Fruit fly (Drosophila melanogaster): ENCODE measurements around the gene CG14839.
A peak's percentile ranks its signal among the peaks of the same experiment; 100 is the strongest.

CG14839 gene

dm6 chr3R:14292307-14292711 lies 30.1 kb downstream of the CG14839 start (continued):
- no peak for TF ChIP-seq CG8319 (GFP tag; optimal IDR thresholded peaks at IDR 0.05)
- peak; percentile 61 for TF ChIP-seq CG6808 (GFP tag; optimal IDR thresholded peaks at IDR 0.05)
- TF ChIP-seq dsx (GFP tag; optimal IDR thresholded peaks at IDR 0.05; ENCODE audit: poor library complexity, severe bottlenecking): peak; percentile 24
- TF ChIP-seq Eip78C (GFP tag): peak; percentile 91
- TF ChIP-seq CG31627 (GFP tag; optimal IDR thresholded peaks at IDR 0.05): peak; percentile 31
- no peak for TF ChIP-seq CG16779 (tag; optimal IDR thresholded peaks at IDR 0.05)
- TF ChIP-seq CG6792 (GFP tag; optimal IDR thresholded peaks at IDR 0.05): peak; percentile 34
- TF ChIP-seq CG15336 (GFP tag; IDR thresholded peaks at IDR 0.05): peak; percentile 41
- TF ChIP-seq fd85E (GFP tag; optimal IDR thresholded peaks at IDR 0.05): peak; percentile 13
- TF ChIP-seq Hr4 (GFP tag; optimal IDR thresholded peaks at IDR 0.05): peak; percentile 66
- peak; percentile 35 for TF ChIP-seq lz (GFP tag; optimal IDR thresholded peaks at IDR 0.05)
- TF ChIP-seq CG10631 (GFP tag; optimal IDR thresholded peaks at IDR 0.05): peak; percentile 57
- TF ChIP-seq vri (GFP tag; optimal IDR thresholded peaks at IDR 0.05): no peak
- 0 out of 3 replicates have a peak, but pooled peaks have one; percentile 35 for TF ChIP-seq eg (GFP tag; IDR thresholded peaks at IDR 0.05)
- peak; percentile 45 for TF ChIP-seq pdm3 (GFP tag; optimal IDR thresholded peaks at IDR 0.05)
- peak; percentile 67 for TF ChIP-seq esn (GFP tag; optimal IDR thresholded peaks at IDR 0.05)
- no peak for TF ChIP-seq Eip93F (GFP tag; optimal IDR thresholded peaks at IDR 0.05)

dm6 chr3R:14294397-14295018 lies 32.3 kb downstream of the CG14839 start:
- no peak for TF ChIP-seq eg (GFP tag; IDR thresholded peaks at IDR 0.05)
- peak; percentile 82 for TF ChIP-seq Eip93F (GFP tag; optimal IDR thresholded peaks at IDR 0.05)
- TF ChIP-seq CG16779 (tag; optimal IDR thresholded peaks at IDR 0.05): no peak
- TF ChIP-seq CG6792 (GFP tag; optimal IDR thresholded peaks at IDR 0.05): no peak
- TF ChIP-seq CG6854 (GFP tag; optimal IDR thresholded peaks at IDR 0.05): no peak
- no peak for TF ChIP-seq CG10631 (GFP tag; optimal IDR thresholded peaks at IDR 0.05)
- TF ChIP-seq Sox14 (GFP tag; optimal IDR thresholded peaks at IDR 0.05): peak; percentile 14
- TF ChIP-seq CG32006 (GFP tag; optimal IDR thresholded peaks at IDR 0.05): no peak
- TF ChIP-seq CG8319 (GFP tag; optimal IDR thresholded peaks at IDR 0.05): no peak
- TF ChIP-seq CG10669 (GFP tag; optimal IDR thresholded peaks at IDR 0.05): no peak
- no peak for TF ChIP-seq CG34406 (GFP tag; optimal IDR thresholded peaks at IDR 0.05)
- no peak for TF ChIP-seq CG8632 (GFP tag; optimal IDR thresholded peaks at IDR 0.05)
- peak; percentile 52 for TF ChIP-seq svp (GFP tag)
- peak; percentile 62 for TF ChIP-seq vri (GFP tag; optimal IDR thresholded peaks at IDR 0.05)
- TF ChIP-seq achi (GFP tag; optimal IDR thresholded peaks at IDR 0.05): no peak
- TF ChIP-seq CG3032 (tag; optimal IDR thresholded peaks at IDR 0.05): no peak

dm6 chr3R:14296126-14296525 lies 33.9 kb downstream of the CG14839 start:
- TF ChIP-seq CG8119 (GFP tag; IDR thresholded peaks at IDR 0.05) (no peak), topi (GFP tag; optimal IDR thresholded peaks at IDR 0.05) (no peak), CG6163 (GFP tag; IDR thresholded peaks at IDR 0.05) (no peak), svp (GFP tag) (no peak)

dm6 chr3R:14296700-14297099 lies 34.5 kb downstream of the CG14839 start:
- TF ChIP-seq CG6808 (GFP tag; optimal IDR thresholded peaks at IDR 0.05): no peak
- TF ChIP-seq svp (GFP tag): no peak
- no peak for TF ChIP-seq CG1621 (tag; optimal IDR thresholded peaks at IDR 0.05)
- TF ChIP-seq eg (GFP tag; IDR thresholded peaks at IDR 0.05): no peak
- no peak for TF ChIP-seq CG9139 (GFP tag; optimal IDR thresholded peaks at IDR 0.05)
- TF ChIP-seq spab (GFP tag; optimal IDR thresholded peaks at IDR 0.05): no peak
- TF ChIP-seq CG6854 (GFP tag; optimal IDR thresholded peaks at IDR 0.05): no peak
- no peak for TF ChIP-seq Eip93F (GFP tag; optimal IDR thresholded peaks at IDR 0.05)
- TF ChIP-seq CG11294 (GFP tag; IDR thresholded peaks at IDR 0.05): no peak
- no peak for TF ChIP-seq Sox15 (GFP tag; optimal IDR thresholded peaks at IDR 0.05)
- TF ChIP-seq Smox (GFP tag; optimal IDR thresholded peaks at IDR 0.05): no peak
- no peak for TF ChIP-seq CG8319 (GFP tag; optimal IDR thresholded peaks at IDR 0.05)
- TF ChIP-seq acj6 (GFP tag; optimal IDR thresholded peaks at IDR 0.05): no peak
- TF ChIP-seq CG8119 (GFP tag; IDR thresholded peaks at IDR 0.05): no peak
- no peak for TF ChIP-seq CG4318 (GFP tag; optimal IDR thresholded peaks at IDR 0.05)
- no peak for TF ChIP-seq ss (GFP tag; optimal IDR thresholded peaks at IDR 0.05)
- TF ChIP-seq Sox102F (GFP tag; optimal IDR thresholded peaks at IDR 0.05): no peak
- no peak for TF ChIP-seq Met (GFP tag; optimal IDR thresholded peaks at IDR 0.05)
- TF ChIP-seq CG3032 (tag; optimal IDR thresholded peaks at IDR 0.05): no peak
